Worm (Caenorhabditis elegans) whole organism, early embryonic: Measurements from ENCODE around the gene ZK666.15.

Experiments used
- B0310.2 ChIP-seq: sonication (generic microtip); optimal IDR thresholded peaks from 2 replicates; lab custom pipeline; 2016; ENCODE audit warnings: mild to moderate bottlenecking, missing genetic modification characterization, missing compliant biosample characterization
- F13C5.2 ChIP-seq: sonication (generic microtip); optimal IDR thresholded peaks from 2 replicates; lab custom pipeline; 2017; ENCODE audit warnings: mild to moderate bottlenecking, missing genetic modification characterization, inconsistent platforms, missing compliant biosample characterization
- aly-1 ChIP-seq: sonication (generic microtip); optimal IDR thresholded peaks from 2 replicates; lab custom pipeline; 2016; ENCODE audit warnings: missing genetic modification characterization, missing compliant biosample characterization
- ama-1 ChIP-seq: fragments of 150-350 bp; optimal IDR thresholded peaks from 2 replicates; lab custom pipeline; 2014
- ceh-13 ChIP-seq: fragments of 200-800 bp; sonication (Bioruptor generic); optimal IDR thresholded peaks from 2 replicates; lab custom pipeline; 2018; ENCODE audit warnings: mild to moderate bottlenecking, missing genetic modification characterization, missing compliant biosample characterization
- ceh-36 ChIP-seq: sonication (generic microtip); optimal IDR thresholded peaks from 2 replicates; lab custom pipeline; 2016; ENCODE audit warnings: missing genetic modification characterization, inconsistent platforms, missing compliant biosample characterization
- ets-7 ChIP-seq: sonication (generic microtip); optimal IDR thresholded peaks from 2 replicates; lab custom pipeline; 2016; ENCODE audit warnings: missing genotype, missing genetic modification characterization, missing compliant biosample characterization
- flt-1 ChIP-seq: fragments of 200-800 bp; sonication (Bioruptor generic); IDR thresholded peaks from 2 replicates; pipeline ENCODE4 v1.3.6; 2022; ENCODE audit warnings: missing genetic modification characterization, missing compliant biosample characterization
- hmbx-1 ChIP-seq: sonication (generic microtip); optimal IDR thresholded peaks from 2 replicates; lab custom pipeline; 2016; ENCODE audit warnings: mild to moderate bottlenecking, missing genetic modification characterization, missing compliant biosample characterization
- hmg-4 ChIP-seq: fragments of 200-800 bp; sonication (Bioruptor generic); optimal IDR thresholded peaks from 2 replicates; lab custom pipeline; 2018; ENCODE audit warnings: mild to moderate bottlenecking, missing genetic modification characterization, missing compliant biosample characterization
- hnd-1 ChIP-seq: sonication (generic microtip); optimal IDR thresholded peaks from 2 replicates; lab custom pipeline; 2016; ENCODE audit warnings: missing genetic modification characterization, missing compliant biosample characterization
- pes-1 ChIP-seq: fragments of 200-800 bp; sonication (Bioruptor generic); IDR thresholded peaks from 2 replicates; pipeline ENCODE4 v1.3.6; 2022; ENCODE audit warnings: missing genetic modification reagents, missing genetic modification characterization, missing compliant biosample characterization
- scrt-1 ChIP-seq: fragments of 200-800 bp; sonication (Bioruptor generic); IDR thresholded peaks from 2 replicates; pipeline ENCODE4 v1.3.6; 2022; ENCODE audit warnings: missing genetic modification characterization, missing compliant biosample characterization
- sea-1 ChIP-seq: fragments of 200-800 bp; sonication (Bioruptor generic); conservative IDR thresholded peaks from 2 replicates; pipeline ENCODE4 v1.3.6; 2022; ENCODE audit warnings: missing genetic modification characterization, missing compliant biosample characterization
- tbx-11 ChIP-seq: fragments of 200-800 bp; sonication (Bioruptor generic); IDR thresholded peaks from 2 replicates; pipeline ENCODE4 v1.3.6; 2022; ENCODE audit warnings: missing genetic modification characterization, missing compliant biosample characterization
- tbx-37 ChIP-seq: fragments of 200-800 bp; sonication (Bioruptor generic); conservative IDR thresholded peaks from 2 replicates; pipeline ENCODE4 v1.3.6; 2022; ENCODE audit warnings: missing genetic modification reagents, missing genetic modification characterization, missing compliant biosample characterization
- tra-4 ChIP-seq: sonication (generic microtip); optimal IDR thresholded peaks from 2 replicates; lab custom pipeline; 2017; ENCODE audit warnings: missing genetic modification characterization, missing compliant biosample characterization

The ZK666.15 gene

ce11 chrII:10494467-10494866 lies 7.6 kb downstream of the ZK666.15 start, which contains the start of gene ZK666.14:
ZK666.14 (plus strand) TSS chrII:10494767.
- no peak for TF ChIP-seq flt-1 (GFP tag; lab: Robert Waterston, UW)
- TF ChIP-seq ceh-36 (tag; lab: Kevin White, UChicago), result no peak
- TF ChIP-seq sea-1 (GFP tag; lab: Robert Waterston, UW), result no peak
- TF ChIP-seq hnd-1 (tag; lab: Kevin White, UChicago), result no peak
- no peak for TF ChIP-seq scrt-1 (GFP tag; lab: Robert Waterston, UW)
- TF ChIP-seq hmbx-1, result no peak
- TF ChIP-seq hmg-4 (GFP tag; lab: Kevin White, UChicago), result no peak

ce11 chrII:10495912-10496311 lies 9.1 kb downstream of the ZK666.15 start, which contains the start of gene ZK666.12:
ZK666.12 (plus strand) TSS chrII:10496212.
- TF ChIP-seq hmg-4 (GFP tag; lab: Kevin White, UChicago) (no peak), ama-1 (no peak)

DNA sequence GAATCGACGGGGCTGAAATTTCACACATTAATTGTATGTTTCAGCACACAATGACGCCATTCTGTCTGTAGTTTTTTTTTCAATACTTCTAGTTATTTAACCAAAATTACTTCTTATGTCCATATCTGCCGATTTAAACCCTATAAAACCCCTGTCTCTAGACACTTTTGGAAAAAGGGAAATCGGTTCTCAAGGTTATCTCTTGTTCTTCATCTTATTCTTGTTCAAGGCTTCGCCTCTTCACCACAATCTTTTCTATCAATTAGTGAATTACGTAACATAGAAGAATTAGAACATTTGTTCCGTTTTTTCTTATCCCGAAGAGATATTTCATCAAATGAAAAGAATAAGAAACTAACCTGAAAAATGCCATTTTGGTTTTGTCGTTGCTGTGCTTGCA lies 13.8 kb downstream of the ZK666.15 start:
- no peak for TF ChIP-seq ceh-36 (tag; lab: Kevin White, UChicago)

- no peak for TF ChIP-seq scrt-1 (GFP tag; lab: Robert Waterston, UW)
- peak; percentile 28 for TF ChIP-seq F13C5.2 (tag; lab: Kevin White, UChicago)
- no peak for TF ChIP-seq flt-1 (GFP tag; lab: Robert Waterston, UW)
- peak; percentile 34 for TF ChIP-seq hmg-4 (GFP tag; lab: Kevin White, UChicago)
These were observed 14.7 kb downstream of the ZK666.15 start for ce11 chrII:10501578-10501977.

- no peak for TF ChIP-seq B0310.2 (tag; lab: Kevin White, UChicago)
- no peak for TF ChIP-seq sea-1 (GFP tag; lab: Robert Waterston, UW)
- TF ChIP-seq tbx-37 (GFP tag; lab: Robert Waterston, UW), result no peak
- no peak for TF ChIP-seq ceh-13 (GFP tag; lab: Kevin White, UChicago)
- TF ChIP-seq ama-1, result no peak
- TF ChIP-seq hmg-4 (GFP tag; lab: Kevin White, UChicago), result peak; percentile 86
- peak; percentile 55; the same call in 1 of the 2 replicates for TF ChIP-seq flt-1 (GFP tag; lab: Robert Waterston, UW)
- no peak for TF ChIP-seq hnd-1 (tag; lab: Kevin White, UChicago)
- TF ChIP-seq pes-1 (GFP tag; lab: Robert Waterston, UW), result no peak
- TF ChIP-seq tra-4 (tag; lab: Kevin White, UChicago), result no peak
- 0 out of 2 replicates have a peak, but pooled peaks have one; percentile 45 for TF ChIP-seq scrt-1 (GFP tag; lab: Robert Waterston, UW)
- no peak for TF ChIP-seq aly-1 (tag; lab: Kevin White, UChicago)
- TF ChIP-seq hmbx-1, result no peak
- peak; percentile 69 for TF ChIP-seq F13C5.2 (tag; lab: Kevin White, UChicago)
- no peak for TF ChIP-seq tbx-11 (GFP tag; lab: Robert Waterston, UW)
- TF ChIP-seq ceh-36 (tag; lab: Kevin White, UChicago), result peak; percentile 18
- TF ChIP-seq ets-7 (tag; lab: Kevin White, UChicago), result no peak
These were observed 15.7 kb downstream of the ZK666.15 start, which contains the start of gene myrf-1 for ce11 chrII:10502491-10503063. myrf-1 (minus strand) TSS chrII:10502541.

DNA sequence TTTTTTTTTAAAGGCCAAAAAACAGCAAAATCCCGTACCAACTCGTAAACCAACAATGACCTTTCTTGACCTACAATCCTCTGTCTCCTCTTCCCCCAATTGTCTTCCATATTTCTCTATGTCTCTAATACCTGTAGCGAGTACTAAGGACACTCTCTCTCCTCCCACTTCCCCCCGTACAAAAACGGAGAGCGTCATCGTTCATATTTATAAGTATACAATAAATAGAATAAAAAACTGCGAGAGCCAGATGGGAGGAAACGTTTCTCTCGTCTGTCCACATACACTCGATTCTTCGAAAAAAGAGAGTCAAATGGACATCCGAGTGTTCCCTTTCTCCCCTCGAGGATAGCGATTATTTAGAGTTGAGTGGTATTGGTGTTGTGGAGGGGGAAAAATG lies 17.9 kb downstream of the ZK666.15 start:
- TF ChIP-seq flt-1 (GFP tag; lab: Robert Waterston, UW), result no peak
- TF ChIP-seq hmbx-1, result no peak
- TF ChIP-seq F13C5.2 (tag; lab: Kevin White, UChicago), result no peak
- TF ChIP-seq hmg-4 (GFP tag; lab: Kevin White, UChicago), result peak; percentile 72

- no peak for TF ChIP-seq B0310.2 (tag; lab: Kevin White, UChicago)
- TF ChIP-seq hmg-4 (GFP tag; lab: Kevin White, UChicago), result peak; percentile 18
- no peak for TF ChIP-seq ama-1
These were observed 19.1 kb downstream of the ZK666.15 start for ce11 chrII:10505949-10506348.

- no peak for TF ChIP-seq tra-4 (tag; lab: Kevin White, UChicago)
- no peak for TF ChIP-seq hnd-1 (tag; lab: Kevin White, UChicago)
- TF ChIP-seq tbx-37 (GFP tag; lab: Robert Waterston, UW), result no peak
- no peak for TF ChIP-seq hmbx-1
- TF ChIP-seq hmg-4 (GFP tag; lab: Kevin White, UChicago), result no peak
- TF ChIP-seq sea-1 (GFP tag; lab: Robert Waterston, UW), result no peak
- TF ChIP-seq B0310.2 (tag; lab: Kevin White, UChicago), result no peak
- no peak for TF ChIP-seq ets-7 (tag; lab: Kevin White, UChicago)
- TF ChIP-seq flt-1 (GFP tag; lab: Robert Waterston, UW), result no peak
- TF ChIP-seq ama-1, result no peak
- no peak for TF ChIP-seq aly-1 (tag; lab: Kevin White, UChicago)
- no peak for TF ChIP-seq scrt-1 (GFP tag; lab: Robert Waterston, UW)
- no peak for TF ChIP-seq F13C5.2 (tag; lab: Kevin White, UChicago)
- TF ChIP-seq ceh-13 (GFP tag; lab: Kevin White, UChicago), result no peak
- TF ChIP-seq pes-1 (GFP tag; lab: Robert Waterston, UW), result no peak
- TF ChIP-seq tbx-11 (GFP tag; lab: Robert Waterston, UW), result no peak
These were observed 21.1 kb downstream of the ZK666.15 start for ce11 chrII:10507906-10508305.
